Fruit fly (Drosophila melanogaster): Measurements from ENCODE around the gene CG2258.

The CG2258 gene

DNA sequence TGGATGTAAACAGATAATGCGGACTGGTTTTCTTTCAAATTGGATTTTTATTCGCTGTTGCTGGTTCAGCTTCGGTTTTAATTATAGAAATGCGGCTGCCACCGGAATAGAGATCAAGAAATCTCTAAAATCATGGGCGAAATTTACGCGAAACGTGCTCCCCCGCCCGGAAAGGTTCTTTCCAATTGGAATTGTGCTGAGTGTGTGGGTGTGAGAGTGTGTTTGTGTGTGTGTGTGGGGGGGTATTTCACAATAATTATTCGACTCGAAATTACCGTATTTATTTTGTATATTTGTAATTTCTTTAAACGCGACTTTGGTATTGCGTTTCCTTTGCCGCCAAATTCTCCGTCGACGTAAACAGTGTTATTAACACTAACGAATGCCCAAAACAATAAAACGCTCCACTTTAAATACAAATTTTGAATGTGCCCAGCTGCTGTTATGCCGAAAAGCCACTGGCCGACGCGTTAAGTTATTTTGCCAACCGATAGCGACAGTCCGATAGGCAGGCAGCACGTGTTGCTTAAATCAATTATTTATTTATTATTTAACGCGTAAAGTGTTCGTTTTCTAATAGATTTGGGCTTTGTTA, 13.9 kb upstream of the CG2258 start, which contains the start of gene Gclc (continued):
- no peak for TF ChIP-seq NC2β (GFP tag; optimal IDR thresholded peaks at IDR 0.05)
- TF ChIP-seq fd3F (GFP tag; optimal IDR thresholded peaks at IDR 0.05), result no peak
- TF ChIP-seq HmgZ (tag; optimal IDR thresholded peaks at IDR 0.05), result no peak
- peak; percentile 36 for TF ChIP-seq CG10267 (tag; optimal IDR thresholded peaks at IDR 0.05)
- TF ChIP-seq cas (GFP tag; IDR thresholded peaks at IDR 0.05), result no peak
- TF ChIP-seq disco-r (GFP tag; optimal IDR thresholded peaks at IDR 0.05), result no peak
- TF ChIP-seq CG8924 (tag; optimal IDR thresholded peaks at IDR 0.05), result no peak
- TF ChIP-seq CG11247 (GFP tag; IDR thresholded peaks at IDR 0.05), result no peak
- TF ChIP-seq ems (GFP tag; optimal IDR thresholded peaks at IDR 0.05), result no peak
- TF ChIP-seq CG10147 (GFP tag; optimal IDR thresholded peaks at IDR 0.05), result no peak
- no peak for TF ChIP-seq rib (GFP tag; IDR thresholded peaks at IDR 0.05)
- no peak for TF ChIP-seq crol (GFP tag; IDR thresholded peaks at IDR 0.05)
- TF ChIP-seq lola (GFP tag; optimal IDR thresholded peaks at IDR 0.05), result no peak
- TF ChIP-seq chm (GFP tag; IDR thresholded peaks at IDR 0.05), result no peak
- TF ChIP-seq oc (tag; optimal IDR thresholded peaks at IDR 0.05), result no peak
- no peak for TF ChIP-seq CG12071 (GFP tag; optimal IDR thresholded peaks at IDR 0.05)
- TF ChIP-seq ab (GFP tag; optimal IDR thresholded peaks at IDR 0.05), result no peak
- TF ChIP-seq Dbx (GFP tag; IDR thresholded peaks at IDR 0.05), result no peak
- TF ChIP-seq CG32532 (GFP tag; IDR thresholded peaks at IDR 0.05), result no peak
- TF ChIP-seq CG6254 (GFP tag; optimal IDR thresholded peaks at IDR 0.05), result no peak
- TF ChIP-seq CG5953 (GFP tag; IDR thresholded peaks at IDR 0.05), result no peak
- TF ChIP-seq chn (GFP tag; optimal IDR thresholded peaks at IDR 0.05), result no peak
- TF ChIP-seq p53 (GFP tag; optimal IDR thresholded peaks at IDR 0.05), result no peak
- no peak for TF ChIP-seq trh (GFP tag; optimal IDR thresholded peaks at IDR 0.05)
- TF ChIP-seq chif (GFP tag; optimal IDR thresholded peaks at IDR 0.05), result no peak
- TF ChIP-seq Hsf (GFP tag; optimal IDR thresholded peaks at IDR 0.05), result no peak
- no peak for TF ChIP-seq schlank (tag; optimal IDR thresholded peaks at IDR 0.05)
- no peak for TF ChIP-seq CG14667 (GFP tag; IDR thresholded peaks at IDR 0.05)
- TF ChIP-seq zf30C (GFP tag; optimal IDR thresholded peaks at IDR 0.05), result no peak
- TF ChIP-seq CG9437 (GFP tag; optimal IDR thresholded peaks at IDR 0.05), result no peak
- no peak for TF ChIP-seq CG12155 (GFP tag; optimal IDR thresholded peaks at IDR 0.05)
- peak; percentile 29; the same call in 1 of the 3 replicates for TF ChIP-seq CG16813 (GFP tag; IDR thresholded peaks at IDR 0.05; ENCODE audit: partially characterized antibody)
- no peak for TF ChIP-seq CG16779 (GFP tag; IDR thresholded peaks at IDR 0.05)
- no peak for TF ChIP-seq Oaz (GFP tag; IDR thresholded peaks at IDR 0.05)
- no peak for TF ChIP-seq CG14014 (GFP tag; IDR thresholded peaks at IDR 0.05)
- TF ChIP-seq CG18599 (GFP tag; optimal IDR thresholded peaks at IDR 0.05), result no peak
- no peak for TF ChIP-seq CG3838 (GFP tag; optimal IDR thresholded peaks at IDR 0.05)
- peak; percentile 50; the same call in 1 of the 4 replicates for TF ChIP-seq Dll (GFP tag; IDR thresholded peaks at IDR 0.05; ENCODE audit: partially characterized antibody)
- no peak for TF ChIP-seq CG10274 (GFP tag; optimal IDR thresholded peaks at IDR 0.05)
- no peak for TF ChIP-seq CG4282 (GFP tag; optimal IDR thresholded peaks at IDR 0.05)
- no peak for TF ChIP-seq gt (GFP tag; IDR thresholded peaks at IDR 0.05)
- TF ChIP-seq bigmax (GFP tag; optimal IDR thresholded peaks at IDR 0.05), result no peak
- TF ChIP-seq CG43689 (GFP tag; IDR thresholded peaks at IDR 0.05), result no peak
- no peak for TF ChIP-seq nmo (GFP tag; optimal IDR thresholded peaks at IDR 0.05)
- no peak for TF ChIP-seq Lim3 (GFP tag; IDR thresholded peaks at IDR 0.05)
- TF ChIP-seq Atf3 (GFP tag; optimal IDR thresholded peaks at IDR 0.05), result no peak
- TF ChIP-seq twi (tag; optimal IDR thresholded peaks at IDR 0.05), result no peak
- TF ChIP-seq Elba2 (GFP tag; optimal IDR thresholded peaks at IDR 0.05), result peak; percentile 55
- no peak for TF ChIP-seq Dfd (GFP tag; optimal IDR thresholded peaks at IDR 0.05)
- TF ChIP-seq CG31441 (GFP tag; IDR thresholded peaks at IDR 0.05), result no peak
- peak; percentile 10; the same call in 1 of the 3 replicates for TF ChIP-seq CG7963 (GFP tag; IDR thresholded peaks at IDR 0.05; ENCODE audit: partially characterized antibody)
- no peak for TF ChIP-seq gcm2 (GFP tag; optimal IDR thresholded peaks at IDR 0.05)

Measured in whole organism, embryonic.